Worm (Caenorhabditis elegans) whole organism, L2 larva: Measurements from ENCODE around the gene ebax-1.

Experiments
- ama-1 ChIP-seq: fragments of 150-350 bp; optimal IDR thresholded peaks from 2 replicates; lab custom pipeline; 2018; ENCODE audit warnings: inconsistent platforms
- egl-27 ChIP-seq: sonication (generic microtip); optimal IDR thresholded peaks from 3 replicates; lab custom pipeline; 2017; ENCODE audit warnings: missing biosample characterization, missing genetic modification reagents, missing genetic modification characterization
- mdl-1 ChIP-seq, 2 experiments: fragments of 150-350 bp in 1 of 2; sonication (generic microtip) in 1 of 2; optimal IDR thresholded peaks; 2 replicates each; lab custom pipeline; 2017; ENCODE audit warnings: missing biosample characterization in 2 of 2, missing genetic modification characterization in 2 of 2
- ztf-4 ChIP-seq: fragments of 150-350 bp; optimal IDR thresholded peaks from 2 replicates; lab custom pipeline; 2014; ENCODE audit warnings: missing biosample characterization, missing genetic modification characterization

DNA sequence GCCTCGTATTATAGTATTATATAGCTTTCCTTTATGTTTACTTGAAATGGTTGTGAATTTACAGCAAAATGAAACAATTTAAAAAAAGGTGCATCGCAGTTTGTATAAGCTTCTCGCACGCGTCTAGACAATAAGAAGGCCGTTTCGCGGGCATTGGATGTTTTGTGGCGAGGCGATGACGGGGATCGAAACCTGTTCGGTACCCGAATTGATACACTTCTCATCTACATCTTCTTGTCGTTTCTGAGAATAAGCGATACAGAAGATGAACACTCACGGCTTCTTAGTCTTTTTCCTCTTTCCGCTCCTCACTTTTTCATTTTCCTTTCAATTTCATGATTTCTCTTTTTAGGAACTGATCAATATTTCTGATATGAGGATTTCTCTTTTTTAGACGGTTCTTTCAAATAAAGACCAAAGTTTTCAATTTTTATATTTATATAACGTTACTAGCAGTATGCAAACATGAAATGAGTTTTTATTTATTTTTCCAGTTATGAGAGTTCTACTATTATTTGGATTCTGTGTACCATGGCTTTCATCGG, 41.0 kb upstream of the ebax-1 start, which contains the start of gene F01G10.10:
- TF ChIP-seq ama-1 (lab: Kevin White, UChicago) (no peak), ztf-4 (no peak), mdl-1 (tag; optimal IDR thresholded peaks at IDR 0.05; lab: Kevin White, UChicago) (no peak), egl-27 (tag; lab: Kevin White, UChicago) (no peak)
